Fruit fly (Drosophila melanogaster) whole organism, adult: ENCODE data around the gene Gen.

ENCODE experiments used
- CG11617 ChIP-seq: fragments of 200-800 bp; sonication (Bioruptor generic); optimal IDR thresholded peaks from 2 replicates; lab custom pipeline; 2017; ENCODE audit warnings: mild to moderate bottlenecking, missing biosample characterization, missing genetic modification reagents, missing genetic modification characterization
- CG12768 ChIP-seq: fragments of 200-800 bp; sonication (Bioruptor generic); optimal IDR thresholded peaks from 2 replicates; lab custom pipeline; 2017; ENCODE audit warnings: missing biosample characterization, missing genetic modification characterization, mild to moderate bottlenecking, moderate library complexity, missing genetic modification reagents
- CG14711 ChIP-seq: fragments of 200-800 bp; sonication (Bioruptor generic); optimal IDR thresholded peaks from 2 replicates; lab custom pipeline; 2018; ENCODE audit warnings: missing biosample characterization, mild to moderate bottlenecking, missing genetic modification characterization, moderate library complexity
- CG7045 ChIP-seq: fragments of 200-800 bp; sonication (Bioruptor generic); optimal IDR thresholded peaks from 2 replicates; lab custom pipeline; 2017; ENCODE audit warnings: missing biosample characterization, mild to moderate bottlenecking, missing genetic modification characterization
- CG7101 ChIP-seq: fragments of 200-800 bp; sonication (Bioruptor generic); optimal IDR thresholded peaks from 2 replicates; lab custom pipeline; 2018; ENCODE audit warnings: missing biosample characterization, mild to moderate bottlenecking, missing genetic modification characterization, moderate library complexity
- Clk ChIP-seq: fragments of 200-800 bp; sonication (Bioruptor generic); optimal IDR thresholded peaks from 2 replicates; lab custom pipeline; 2017; ENCODE audit warnings: missing biosample characterization, missing genetic modification characterization
- Crg-1 ChIP-seq: fragments of 200-800 bp; sonication (Bioruptor generic); optimal IDR thresholded peaks from 2 replicates; lab custom pipeline; 2016; ENCODE audit warnings: missing biosample characterization, missing genetic modification characterization
- Hr96 ChIP-seq: fragments of 200-800 bp; sonication (Bioruptor generic); optimal IDR thresholded peaks from 2 replicates; lab custom pipeline; 2016; ENCODE audit warnings: missing biosample characterization, missing genetic modification characterization
- kay ChIP-seq: fragments of 200-800 bp; sonication (Bioruptor generic); peaks from one replicate; lab custom pipeline; 2016; ENCODE audit warnings: missing biosample characterization, missing genetic modification characterization, borderline replicate concordance
- pad ChIP-seq: fragments of 200-800 bp; sonication (Bioruptor generic); optimal IDR thresholded peaks from 3 replicates; lab custom pipeline; 2017; ENCODE audit warnings: missing biosample characterization, missing genetic modification characterization, mild to moderate bottlenecking, moderate library complexity, missing genetic modification reagents
- tj ChIP-seq: fragments of 200-800 bp; sonication (Bioruptor generic); optimal IDR thresholded peaks from 3 replicates; lab custom pipeline; 2017; ENCODE audit warnings: missing biosample characterization, mild to moderate bottlenecking, missing genetic modification characterization, moderate library complexity

DNA sequence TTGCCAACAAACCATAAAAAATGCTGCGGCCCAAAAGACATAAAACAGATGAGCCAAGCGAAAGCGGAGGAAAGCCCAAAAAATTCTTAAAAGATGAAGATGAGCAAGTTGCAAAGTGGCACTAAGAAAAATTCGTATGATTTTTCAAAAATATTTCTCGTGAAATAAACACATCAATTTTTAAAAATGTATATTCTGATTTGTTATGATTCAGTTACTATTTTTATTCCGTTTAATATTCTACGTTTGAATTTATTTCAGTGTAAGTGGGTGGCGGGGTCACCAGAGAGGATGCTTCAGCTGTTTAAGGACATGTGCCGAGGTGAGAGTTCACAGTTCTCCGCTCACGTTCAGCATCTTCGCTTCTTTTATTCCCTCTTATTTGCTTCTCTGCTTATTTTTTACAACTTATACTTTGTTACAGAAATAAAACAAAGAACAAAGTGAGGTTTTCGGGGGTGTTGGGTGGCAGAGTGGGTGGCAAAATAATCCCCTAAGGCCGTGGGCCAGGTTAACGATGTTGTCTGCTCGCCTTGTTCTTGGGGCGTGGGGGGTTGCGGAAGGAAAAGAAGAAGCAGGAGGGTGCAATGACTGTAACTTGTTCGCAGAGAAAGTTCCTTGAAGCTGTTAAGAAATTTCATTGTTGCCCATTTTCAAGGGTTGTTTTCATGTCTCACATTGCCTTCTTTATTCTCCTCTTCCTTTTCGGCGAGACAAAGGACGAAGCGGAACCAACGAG is 30.2 kb upstream of the Gen start:
- TF ChIP-seq CG7045 (no peak), CG12768 (GFP tag; lab: Kevin White, UChicago) (no peak), Hr96 (GFP tag; lab: Kevin White, UChicago) (no peak), Crg-1 (GFP tag; lab: Kevin White, UChicago) (no peak), pad (GFP tag; lab: Kevin White, UChicago) (no peak), Clk (GFP tag; lab: Kevin White, UChicago) (no peak), kay (GFP tag; lab: Kevin White, UChicago) (no peak), CG7101 (no peak), CG11617 (no peak), CG14711 (tag; lab: Kevin White, UChicago) (no peak), tj (GFP tag; lab: Kevin White, UChicago) (no peak)
